Worm (Caenorhabditis elegans) whole organism, L1 larva: ENCODE data around the gene aka-1.
A peak's percentile ranks its signal among the peaks of the same experiment; 100 is the strongest.

Source experiments
- C16A3.4 ChIP-seq: fragments of 150-350 bp; optimal IDR thresholded peaks from 2 replicates; lab custom pipeline; 2014; ENCODE audit warnings: missing biosample characterization, missing genetic modification characterization
- F16B12.6 ChIP-seq: fragments of 150-350 bp; optimal IDR thresholded peaks from 2 replicates; lab custom pipeline; 2014; ENCODE audit warnings: missing biosample characterization, missing genetic modification characterization
- aha-1 ChIP-seq: fragments of 150-350 bp; optimal IDR thresholded peaks from 2 replicates; lab custom pipeline; 2014; ENCODE audit warnings: missing biosample characterization, missing genetic modification characterization
- blmp-1 ChIP-seq: fragments of 150-350 bp; optimal IDR thresholded peaks from 2 replicates; lab custom pipeline; 2014; ENCODE audit warnings: missing biosample characterization, missing genetic modification characterization
- ceh-90 ChIP-seq: sonication (generic microtip); optimal IDR thresholded peaks from 2 replicates; lab custom pipeline; 2016; ENCODE audit warnings: missing genetic modification characterization, missing compliant biosample characterization
- ces-1 ChIP-seq: fragments of 150-350 bp; optimal IDR thresholded peaks from 2 replicates; lab custom pipeline; 2014; ENCODE audit warnings: missing biosample characterization, missing genetic modification reagents, missing genetic modification characterization
- efl-1 ChIP-seq, 4 experiments: fragments of 150-350 bp; optimal IDR thresholded peaks in 3 of 4; peaks in 1 of 4; 1 replicate in 1 of 4; 2 replicates in 3 of 4; lab custom pipeline; 2014; ENCODE audit warnings: missing biosample characterization in 2 of 4, missing genetic modification characterization in 2 of 4, missing genetic modification reagents in 2 of 4
- efl-3 ChIP-seq: fragments of 200-800 bp; sonication (Bioruptor generic); optimal IDR thresholded peaks from 2 replicates; lab custom pipeline; 2018; ENCODE audit warnings: mild to moderate bottlenecking, missing genetic modification characterization, missing compliant biosample characterization
- elt-3 ChIP-seq, 6 experiments: fragments of 150-350 bp in 1 of 6; sonication (generic microtip); optimal IDR thresholded peaks; 2 replicates each; lab custom pipeline; 2017 to 2018; ENCODE audit warnings: missing biosample characterization in 6 of 6, missing genetic modification characterization in 6 of 6, inconsistent platforms in 1 of 6
- hpl-2 ChIP-seq: fragments of 150-350 bp; optimal IDR thresholded peaks from 2 replicates; lab custom pipeline; 2014; ENCODE audit warnings: missing biosample characterization, missing genetic modification reagents, missing genetic modification characterization
- irx-1 ChIP-seq: sonication (generic microtip); optimal IDR thresholded peaks from 2 replicates; lab custom pipeline; 2016; ENCODE audit warnings: missing genetic modification characterization, missing compliant biosample characterization
- jun-1 ChIP-seq: fragments of 150-350 bp; optimal IDR thresholded peaks from 2 replicates; lab custom pipeline; 2014; ENCODE audit warnings: missing biosample characterization, missing genetic modification reagents, missing genetic modification characterization
- lsy-2 ChIP-seq, 2 experiments: fragments of 150-350 bp; optimal IDR thresholded peaks; 2 replicates each; lab custom pipeline; 2014; ENCODE audit warnings: missing biosample characterization in 2 of 2, missing genetic modification characterization in 2 of 2
- mab-9 ChIP-seq: fragments of 200-800 bp; sonication (Bioruptor generic); IDR thresholded peaks from 2 replicates; pipeline ENCODE4 v1.3.6; 2022; ENCODE audit warnings: missing genetic modification reagents, missing genetic modification characterization, missing compliant biosample characterization
- nhr-12 ChIP-seq: sonication (generic microtip); optimal IDR thresholded peaks from 2 replicates; lab custom pipeline; 2017; ENCODE audit warnings: missing biosample characterization, missing genetic modification characterization
- nhr-20 ChIP-seq: sonication (generic microtip); optimal IDR thresholded peaks from 2 replicates; lab custom pipeline; 2016; ENCODE audit warnings: mild to moderate bottlenecking, missing genetic modification characterization, missing compliant biosample characterization
- nhr-76 ChIP-seq: sonication (generic microtip); optimal IDR thresholded peaks from 2 replicates; lab custom pipeline; 2017; ENCODE audit warnings: missing biosample characterization, missing genetic modification characterization
- nhr-85 ChIP-seq: sonication (generic microtip); peaks from one replicate; lab custom pipeline; 2016; ENCODE audit warnings: missing genetic modification characterization, inconsistent platforms, missing compliant biosample characterization
- nhr-90 ChIP-seq: sonication (generic microtip); optimal IDR thresholded peaks from 2 replicates; lab custom pipeline; 2016; ENCODE audit warnings: mild to moderate bottlenecking, missing genetic modification characterization, missing compliant biosample characterization; ENCODE audit not compliant: poor library complexity
- pqm-1 ChIP-seq: sonication (generic microtip); optimal IDR thresholded peaks from 3 replicates; lab custom pipeline; 2017; ENCODE audit warnings: missing biosample characterization, missing genetic modification characterization
- rnt-1 ChIP-seq: sonication (generic microtip); optimal IDR thresholded peaks from 2 replicates; lab custom pipeline; 2016; ENCODE audit warnings: mild to moderate bottlenecking, missing genetic modification characterization, moderate library complexity, missing compliant biosample characterization
- snpc-4 ChIP-seq: fragments of 150-350 bp; optimal IDR thresholded peaks from 2 replicates; lab custom pipeline; 2014; ENCODE audit warnings: missing biosample characterization, missing genetic modification characterization
- sptf-1 ChIP-seq: fragments of 150-350 bp; optimal IDR thresholded peaks from 2 replicates; lab custom pipeline; 2014; ENCODE audit warnings: missing biosample characterization, missing genetic modification characterization
- sup-37 ChIP-seq: fragments of 200-800 bp; sonication (Bioruptor generic); optimal IDR thresholded peaks from 2 replicates; lab custom pipeline; 2018; ENCODE audit warnings: mild to moderate bottlenecking, missing genetic modification characterization, missing compliant biosample characterization
- swsn-7 ChIP-seq: sonication (generic microtip); optimal IDR thresholded peaks from 2 replicates; lab custom pipeline; 2016; ENCODE audit warnings: missing genetic modification characterization, missing compliant biosample characterization
- unc-130 ChIP-seq: fragments of 150-350 bp; optimal IDR thresholded peaks from 2 replicates; lab custom pipeline; 2017; ENCODE audit warnings: missing biosample characterization, missing genetic modification characterization, inconsistent platforms
- unc-30 ChIP-seq: sonication (generic microtip); optimal IDR thresholded peaks from 2 replicates; lab custom pipeline; 2017; ENCODE audit warnings: missing biosample characterization, missing genetic modification characterization
- unc-62 ChIP-seq: fragments of 150-350 bp; optimal IDR thresholded peaks from 2 replicates; lab custom pipeline; 2014; ENCODE audit warnings: missing biosample characterization, missing genetic modification reagents, missing genetic modification characterization
- vab-15 ChIP-seq: sonication (generic microtip); optimal IDR thresholded peaks from 2 replicates; lab custom pipeline; 2017; ENCODE audit warnings: missing genotype, mild to moderate bottlenecking, missing genetic modification characterization, missing compliant biosample characterization
- xbp-1 ChIP-seq: sonication (generic microtip); optimal IDR thresholded peaks from 2 replicates; lab custom pipeline; 2016; ENCODE audit warnings: missing genetic modification characterization, missing compliant biosample characterization
- zag-1 ChIP-seq: fragments of 150-350 bp; optimal IDR thresholded peaks from 2 replicates; lab custom pipeline; 2014; ENCODE audit warnings: missing biosample characterization, missing genetic modification characterization
- zip-4 ChIP-seq: fragments of 200-800 bp; sonication (Bioruptor generic); optimal IDR thresholded peaks from 2 replicates; lab custom pipeline; 2018; ENCODE audit warnings: mild to moderate bottlenecking, missing genetic modification characterization, moderate library complexity, missing compliant biosample characterization

Gene aka-1

DNA sequence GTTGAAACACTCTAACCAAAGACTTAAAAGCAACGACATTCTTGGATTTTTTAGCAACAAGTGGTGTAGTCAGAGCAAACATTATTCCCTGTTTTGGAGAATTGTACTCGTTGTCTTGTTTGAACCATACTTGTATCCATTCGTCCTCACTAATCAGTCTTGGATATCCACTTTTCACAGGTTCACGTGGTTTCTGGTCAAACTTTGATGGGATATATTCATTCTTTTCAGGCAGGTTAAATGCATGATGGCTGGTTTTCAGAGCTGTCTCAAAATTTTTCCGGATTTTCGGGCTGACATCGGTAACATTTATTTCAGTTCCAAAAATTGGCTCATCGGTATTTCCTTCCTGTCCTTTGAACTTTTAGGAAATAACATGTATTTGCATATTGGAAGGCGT lies 43.1 kb upstream of the aka-1 start:
- no peak for TF ChIP-seq efl-1 (optimal IDR thresholded peaks at IDR 0.05; lab: Kevin White, UChicago)
- TF ChIP-seq efl-1 (GFP tag; optimal IDR thresholded peaks at IDR 0.05 in 1 of 2; lab: Kevin White, UChicago) = peak in 1 of 2 experiments; percentile 62
- TF ChIP-seq ces-1 (GFP tag; lab: Kevin White, UChicago) = no peak
- TF ChIP-seq, all 84 proteins: peak for 1

DNA sequence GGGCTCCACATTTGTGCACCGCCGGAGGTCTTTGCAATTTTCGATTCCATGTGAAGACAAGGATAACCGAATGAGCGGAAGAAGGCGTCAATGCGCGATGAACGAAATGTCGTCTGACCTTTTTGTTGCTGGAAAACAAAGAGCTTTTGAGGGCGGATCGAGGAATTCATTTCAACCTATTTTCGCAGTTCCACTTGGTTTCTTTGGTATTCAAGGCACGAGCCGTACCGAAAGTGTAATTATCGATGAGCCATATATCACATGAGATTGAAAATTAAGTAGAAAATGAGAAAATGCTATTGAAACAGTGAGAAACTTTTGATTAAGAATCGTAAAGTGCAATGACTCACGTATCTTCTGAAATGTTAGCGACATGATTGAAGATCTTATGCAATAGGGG lies 40.9 kb upstream of the aka-1 start, which contains the start of gene glb-9:
Gene glb-9 (minus strand): TSS at position 101 of the 400 bp plus-strand sequence.
- TF ChIP-seq nhr-90 (tag; lab: Kevin White, UChicago) = no peak
- TF ChIP-seq snpc-4 = no peak
- TF ChIP-seq jun-1 (tag; lab: Kevin White, UChicago) = no peak
- TF ChIP-seq, all 84 proteins: peak for 0

DNA sequence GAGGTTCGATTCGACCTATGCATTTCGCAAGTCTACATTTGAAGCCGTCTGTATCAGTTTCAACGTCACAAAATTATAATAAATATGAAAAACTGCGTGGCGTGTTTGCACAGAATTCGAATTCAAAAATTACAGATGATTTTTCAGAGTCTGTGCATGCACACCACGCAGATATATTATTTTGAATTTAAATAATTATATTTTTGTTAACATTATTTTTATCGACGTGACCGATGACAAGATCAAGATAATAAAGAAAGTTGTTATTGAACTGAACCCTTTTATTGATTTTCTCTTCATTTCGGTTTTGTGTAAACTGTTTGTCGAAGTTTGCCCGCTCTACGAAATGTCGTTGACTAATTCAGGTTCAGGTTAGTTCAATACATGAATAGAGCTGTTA lies 26.7 kb upstream of the aka-1 start, which contains the start of gene C28F5.1:
Gene C28F5.1 (plus strand): TSS at position 301 of the 400 bp plus-strand sequence.
- TF ChIP-seq rnt-1 (tag; lab: Kevin White, UChicago) (no peak), aha-1 (tag; lab: Kevin White, UChicago) (no peak), zag-1 (tag; lab: Kevin White, UChicago) (no peak), efl-3 (GFP tag; lab: Kevin White, UChicago) (no peak), nhr-20 (no peak), sptf-1 (tag; lab: Kevin White, UChicago) (no peak), xbp-1 (no peak), unc-62 (GFP tag; lab: Kevin White, UChicago) (no peak), nhr-85 (no peak), zip-4 (GFP tag; lab: Kevin White, UChicago) (no peak), C16A3.4 (tag; lab: Kevin White, UChicago) (no peak)
- TF ChIP-seq, all 84 proteins: peak for 0

DNA sequence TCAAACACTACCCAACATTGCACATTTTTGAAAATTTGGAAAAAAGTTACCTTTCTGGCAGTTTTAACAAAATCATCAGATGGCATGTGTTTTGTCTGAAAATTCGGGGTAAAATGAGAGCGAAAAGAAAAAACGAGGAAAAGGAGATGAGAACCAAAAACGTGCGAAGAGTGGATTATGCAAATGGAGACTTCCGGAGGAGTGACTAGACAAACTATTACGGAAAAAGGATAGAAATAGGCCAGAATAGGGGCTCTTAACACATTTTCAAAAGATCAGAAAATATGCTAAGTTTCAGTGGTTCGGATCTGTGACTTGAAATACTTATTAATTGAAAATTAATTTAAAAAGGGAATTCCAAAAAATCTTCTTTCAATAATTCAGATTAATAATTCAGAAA lies 21.1 kb upstream of the aka-1 start, which contains the start of gene srab-14:
Gene srab-14 (minus strand): TSS at position 101 of the 400 bp plus-strand sequence.
- no peak for TF ChIP-seq ceh-90

DNA sequence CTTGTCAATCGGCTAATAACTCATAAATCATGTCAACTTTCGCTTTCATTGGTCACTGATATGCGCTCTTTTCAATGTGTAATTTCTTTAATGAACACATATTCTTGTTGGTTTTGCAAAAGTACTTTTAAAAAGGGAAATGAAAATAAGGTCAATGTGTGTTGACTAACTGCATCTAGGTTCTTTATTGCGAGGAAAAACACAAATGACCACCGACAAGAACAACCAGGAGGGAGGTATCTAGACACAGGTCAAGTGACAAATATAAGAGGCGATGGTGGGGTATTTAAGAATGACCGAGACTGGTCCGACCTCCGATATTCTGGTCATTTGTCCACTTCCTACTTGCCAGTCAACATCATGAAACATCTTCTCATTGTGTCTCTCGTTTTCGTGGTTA lies 17.7 kb upstream of the aka-1 start, which contains the start of gene spi-1:
Gene spi-1 (plus strand): TSS at position 178 of the 400 bp plus-strand sequence.
- TF ChIP-seq elt-3 (tag; optimal IDR thresholded peaks at IDR 0.05; lab: Kevin White, UChicago) (no peak), blmp-1 (tag; lab: Kevin White, UChicago) (peak; percentile 63)
- TF ChIP-seq, all 84 proteins: peak for 1

DNA sequence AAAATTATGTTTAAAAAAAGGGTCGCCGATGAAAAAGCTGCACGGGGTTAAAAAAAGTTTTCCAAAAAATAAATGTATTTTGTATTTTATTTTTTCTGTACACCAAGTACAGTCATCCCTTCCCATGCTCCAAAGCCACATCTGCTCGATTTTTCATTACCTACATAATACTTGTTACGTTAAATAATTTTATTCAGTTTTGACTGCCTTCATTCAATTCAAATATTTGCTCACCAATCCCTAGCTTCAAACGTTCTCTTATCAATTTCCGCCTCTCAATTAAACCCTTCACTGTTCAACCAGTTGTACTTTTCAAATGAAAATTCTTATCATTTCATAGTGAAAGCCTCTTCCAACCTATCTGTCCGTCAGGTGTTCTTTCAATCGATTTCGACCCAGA lies 15.8 kb upstream of the aka-1 start, which contains the start of gene R10H1.1:
Gene R10H1.1 (plus strand): TSS at position 301 of the 400 bp plus-strand sequence.
- TF ChIP-seq unc-130 (tag; lab: Kevin White, UChicago) (no peak), blmp-1 (tag; lab: Kevin White, UChicago) (peak; percentile 40)

DNA sequence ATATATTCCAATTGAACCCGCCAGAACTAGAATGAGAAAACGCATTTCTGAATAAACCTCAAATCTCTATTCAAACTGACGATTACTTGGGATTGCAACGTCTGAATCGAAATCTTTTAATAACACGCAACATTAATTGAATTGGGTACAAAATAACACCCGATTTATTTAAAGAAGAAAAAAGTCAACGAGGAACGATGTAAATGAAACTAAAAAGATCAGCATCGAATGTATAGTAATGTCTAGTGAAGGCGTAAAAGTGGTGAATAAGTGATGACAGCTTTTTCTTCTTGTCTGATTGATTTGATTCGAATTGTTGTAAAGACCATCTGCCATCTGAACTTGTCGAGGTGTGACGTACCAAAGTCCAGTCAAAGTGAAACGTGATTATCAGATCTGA lies 15.3 kb upstream of the aka-1 start, which contains the start of gene nas-23:
Gene nas-23 (minus strand): TSS at position 101 of the 400 bp plus-strand sequence.
- TF ChIP-seq swsn-7 (tag; lab: Kevin White, UChicago) (no peak), pqm-1 (tag; lab: Kevin White, UChicago) (no peak), irx-1 (tag; lab: Kevin White, UChicago) (no peak), nhr-12 (tag; lab: Kevin White, UChicago) (no peak), sup-37 (GFP tag; lab: Kevin White, UChicago) (no peak), lsy-2 (tag; optimal IDR thresholded peaks at IDR 0.05; lab: Kevin White, UChicago) (no peak), elt-3 (tag; optimal IDR thresholded peaks at IDR 0.05; lab: Kevin White, UChicago) (no peak), F16B12.6 (tag; lab: Kevin White, UChicago) (no peak), mab-9 (no peak), hpl-2 (GFP tag; lab: Kevin White, UChicago) (no peak), vab-15 (tag; lab: Kevin White, UChicago) (no peak), unc-30 (tag; lab: Kevin White, UChicago) (no peak), nhr-76 (tag; lab: Kevin White, UChicago) (no peak)
- TF ChIP-seq, all 84 proteins: peak for 0
